Fruit fly (Drosophila melanogaster) whole organism, embryonic: ENCODE measurements around the gene UBL3.

Experiments
- Antp ChIP-seq: fragments of 200-800 bp; sonication (Bioruptor generic); optimal IDR thresholded peaks from 3 replicates; lab custom pipeline; 2016; ENCODE audit warnings: missing biosample characterization, missing genetic modification characterization
- Atf6 ChIP-seq: fragments of 200-800 bp; sonication (Bioruptor generic); IDR thresholded peaks from 2 replicates; pipeline ENCODE4 v1.3.6; 2022; ENCODE audit warnings: missing biosample characterization, missing genetic modification characterization
- Bgb ChIP-seq: fragments of 200-800 bp; sonication (Bioruptor generic); IDR thresholded peaks from 2 replicates; pipeline ENCODE4 v1.3.6; 2022; ENCODE audit warnings: missing biosample characterization, missing genetic modification characterization; ENCODE audit not compliant: partially characterized antibody
- Bteb2 ChIP-seq: fragments of 200-800 bp; sonication (Bioruptor generic); optimal IDR thresholded peaks from 2 replicates; lab custom pipeline; 2016; ENCODE audit warnings: missing biosample characterization, missing genetic modification characterization
- CG10654 ChIP-seq: fragments of 200-800 bp; sonication (Bioruptor generic); optimal IDR thresholded peaks from 2 replicates; lab custom pipeline; 2016; ENCODE audit warnings: missing biosample characterization, missing genetic modification characterization
- CG10979 ChIP-seq: fragments of 200-800 bp; sonication (Bioruptor generic); optimal IDR thresholded peaks from 2 replicates; lab custom pipeline; 2018; ENCODE audit warnings: missing biosample characterization, mild to moderate bottlenecking, missing genetic modification characterization, moderate library complexity
- CG11456 ChIP-seq: fragments of 200-800 bp; sonication (Bioruptor generic); IDR thresholded peaks from 3 replicates; pipeline ENCODE4 v1.3.6; 2022; ENCODE audit warnings: missing biosample characterization, missing genetic modification characterization
- CG12236 ChIP-seq: fragments of 200-800 bp; sonication (Bioruptor generic); optimal IDR thresholded peaks from 2 replicates; lab custom pipeline; 2016; ENCODE audit warnings: missing biosample characterization, missing genetic modification characterization
- CG12391 ChIP-seq: fragments of 200-800 bp; sonication (Bioruptor generic); optimal IDR thresholded peaks from 3 replicates; lab custom pipeline; 2018; ENCODE audit warnings: missing biosample characterization, mild to moderate bottlenecking, missing genetic modification characterization, moderate library complexity
- CG12659 ChIP-seq: fragments of 200-800 bp; sonication (Bioruptor generic); optimal IDR thresholded peaks from 3 replicates; lab custom pipeline; 2017; ENCODE audit warnings: mild to moderate bottlenecking, missing biosample characterization, missing genetic modification reagents, missing genetic modification characterization
- CG13123 ChIP-seq: fragments of 200-800 bp; sonication (Bioruptor generic); optimal IDR thresholded peaks from 2 replicates; lab custom pipeline; 2016; ENCODE audit warnings: missing biosample characterization, missing genetic modification characterization
- CG14050 ChIP-seq: fragments of 200-800 bp; sonication (Bioruptor generic); IDR thresholded peaks from 3 replicates; pipeline ENCODE4 v1.3.6; 2022; ENCODE audit warnings: missing biosample characterization, missing genetic modification characterization
- CG1603 ChIP-seq: fragments of 200-800 bp; sonication (Bioruptor generic); optimal IDR thresholded peaks from 2 replicates; lab custom pipeline; 2019; ENCODE audit warnings: missing biosample characterization, mild to moderate bottlenecking, missing genetic modification characterization, moderate library complexity
- CG16815 ChIP-seq: fragments of 200-800 bp; sonication (Bioruptor generic); optimal IDR thresholded peaks from 3 replicates; lab custom pipeline; 2017; ENCODE audit warnings: missing biosample characterization, mild to moderate bottlenecking, missing genetic modification characterization
- CG16863 ChIP-seq: fragments of 200-800 bp; sonication (Bioruptor generic); optimal IDR thresholded peaks from 3 replicates; lab custom pipeline; 2016; ENCODE audit warnings: missing biosample characterization, missing genetic modification characterization
- CG17385 ChIP-seq: fragments of 200-800 bp; sonication (Bioruptor generic); optimal IDR thresholded peaks from 3 replicates; lab custom pipeline; 2018; ENCODE audit warnings: missing biosample characterization, mild to moderate bottlenecking, missing genetic modification characterization
- CG17612 ChIP-seq: fragments of 200-800 bp; sonication (Bioruptor generic); IDR thresholded peaks from 2 replicates; pipeline ENCODE4 v1.3.6; 2022; ENCODE audit warnings: missing biosample characterization, missing genetic modification characterization
- CG17829 ChIP-seq: fragments of 200-800 bp; optimal IDR thresholded peaks from 2 replicates; lab custom pipeline; 2019; ENCODE audit warnings: missing biosample characterization, mild to moderate bottlenecking, missing genetic modification characterization, moderate library complexity
- CG2712 ChIP-seq: fragments of 200-800 bp; optimal IDR thresholded peaks from 3 replicates; lab custom pipeline; 2019; ENCODE audit warnings: missing biosample characterization, mild to moderate bottlenecking, missing genetic modification characterization, moderate library complexity
- CG30020 ChIP-seq: fragments of 200-800 bp; optimal IDR thresholded peaks from 2 replicates; lab custom pipeline; 2019; ENCODE audit warnings: missing biosample characterization, mild to moderate bottlenecking, missing genetic modification characterization, moderate library complexity
- CG4617 ChIP-seq: fragments of 200-800 bp; sonication (Bioruptor generic); optimal IDR thresholded peaks from 3 replicates; lab custom pipeline; 2016; ENCODE audit warnings: missing biosample characterization, missing genetic modification characterization, borderline replicate concordance
- CG7556 ChIP-seq: fragments of 200-800 bp; sonication (Bioruptor generic); optimal IDR thresholded peaks from 2 replicates; lab custom pipeline; 2017; ENCODE audit warnings: missing biosample characterization, mild to moderate bottlenecking, missing genetic modification characterization
- CoRest ChIP-seq: fragments of 200-800 bp; sonication (Bioruptor generic); optimal IDR thresholded peaks from 3 replicates; lab custom pipeline; 2018; ENCODE audit warnings: missing biosample characterization, mild to moderate bottlenecking, missing genetic modification characterization, moderate library complexity
- Doc3 ChIP-seq: fragments of 200-800 bp; sonication (Bioruptor generic); IDR thresholded peaks from 3 replicates; pipeline ENCODE4 v1.3.6; 2022; ENCODE audit warnings: missing biosample characterization, missing genetic modification characterization; ENCODE audit not compliant: partially characterized antibody
- Dp ChIP-seq: fragments of 200-800 bp; sonication (Bioruptor generic); optimal IDR thresholded peaks from 2 replicates; lab custom pipeline; 2018; ENCODE audit warnings: missing biosample characterization, mild to moderate bottlenecking, missing genetic modification characterization, moderate library complexity
- Dref ChIP-seq: fragments of 200-800 bp; sonication (Bioruptor generic); IDR thresholded peaks from 2 replicates; pipeline ENCODE4 v1.3.6; 2022; ENCODE audit warnings: missing biosample characterization, missing genetic modification characterization
- Ets97D ChIP-seq: fragments of 200-800 bp; sonication (Bioruptor generic); optimal IDR thresholded peaks from 3 replicates; lab custom pipeline; 2016; ENCODE audit warnings: missing biosample characterization, missing genetic modification characterization
- HLH4C ChIP-seq: fragments of 200-800 bp; sonication (Bioruptor generic); IDR thresholded peaks from 3 replicates; pipeline ENCODE4 v1.3.6; 2022; ENCODE audit warnings: missing biosample characterization, missing genetic modification characterization; ENCODE audit not compliant: partially characterized antibody
- Hmr ChIP-seq: fragments of 200-800 bp; sonication (Bioruptor generic); optimal IDR thresholded peaks from 3 replicates; lab custom pipeline; 2017; ENCODE audit warnings: mild to moderate bottlenecking, missing biosample characterization, missing genetic modification reagents, missing genetic modification characterization
- MBD-R2 ChIP-seq: fragments of 200-800 bp; sonication (Bioruptor generic); IDR thresholded peaks from 2 replicates; pipeline ENCODE4 v1.3.6; 2022; ENCODE audit warnings: missing biosample characterization, missing genetic modification characterization
- Myb ChIP-seq: fragments of 200-800 bp; sonication (Bioruptor generic); optimal IDR thresholded peaks from 2 replicates; lab custom pipeline; 2016; ENCODE audit warnings: missing biosample characterization, missing genetic modification characterization
- NC2β ChIP-seq: fragments of 200-800 bp; sonication (Bioruptor generic); optimal IDR thresholded peaks from 2 replicates; lab custom pipeline; 2016; ENCODE audit warnings: missing biosample characterization, missing genetic modification characterization
- NFAT ChIP-seq: fragments of 200-800 bp; sonication (Bioruptor generic); IDR thresholded peaks from 2 replicates; pipeline ENCODE4 v1.3.6; 2022; ENCODE audit warnings: missing biosample characterization, missing genetic modification characterization
- PHDP ChIP-seq: fragments of 200-800 bp; sonication (Bioruptor generic); optimal IDR thresholded peaks from 3 replicates; lab custom pipeline; 2018; ENCODE audit warnings: missing biosample characterization, mild to moderate bottlenecking, missing genetic modification characterization, moderate library complexity
- Pdp1 ChIP-seq, 2 experiments: fragments of 200-800 bp; sonication (Bioruptor generic); optimal IDR thresholded peaks; 3 replicates each; lab custom pipeline; 2016; ENCODE audit warnings: missing biosample characterization in 2 of 2, missing genetic modification characterization in 2 of 2, mild to moderate bottlenecking in 1 of 2, moderate library complexity in 1 of 2
- Scr ChIP-seq: fragments of 200-800 bp; sonication (Bioruptor generic); IDR thresholded peaks from 2 replicates; pipeline ENCODE4 v1.3.6; 2022; ENCODE audit warnings: missing biosample characterization, missing genetic modification characterization; ENCODE audit not compliant: partially characterized antibody
- Sry-β ChIP-seq: fragments of 200-800 bp; sonication (Bioruptor generic); optimal IDR thresholded peaks from 2 replicates; lab custom pipeline; 2018; ENCODE audit warnings: missing biosample characterization, mild to moderate bottlenecking, missing genetic modification characterization, moderate library complexity
- Sry-δ ChIP-seq: fragments of 200-800 bp; sonication (Bioruptor generic); optimal IDR thresholded peaks from 2 replicates; lab custom pipeline; 2016; ENCODE audit warnings: missing biosample characterization, missing genetic modification characterization
- al ChIP-seq: fragments of 200-800 bp; sonication (Bioruptor generic); IDR thresholded peaks from 2 replicates; pipeline ENCODE4 v1.3.6; 2022; ENCODE audit warnings: missing biosample characterization, missing genetic modification characterization
- danr ChIP-seq: fragments of 200-800 bp; sonication (Bioruptor generic); IDR thresholded peaks from 2 replicates; pipeline ENCODE4 v1.3.6; 2022; ENCODE audit warnings: missing biosample characterization, missing genetic modification characterization
- emc ChIP-seq: fragments of 200-800 bp; sonication (Bioruptor generic); optimal IDR thresholded peaks from 2 replicates; lab custom pipeline; 2016; ENCODE audit warnings: missing biosample characterization, missing genetic modification characterization
- ken ChIP-seq: fragments of 200-800 bp; sonication (Bioruptor generic); IDR thresholded peaks from 3 replicates; pipeline ENCODE4 v1.3.6; 2022; ENCODE audit warnings: missing biosample characterization, missing genetic modification characterization
- nmo ChIP-seq: fragments of 200-800 bp; sonication (Bioruptor generic); optimal IDR thresholded peaks from 2 replicates; lab custom pipeline; 2018; ENCODE audit warnings: missing biosample characterization, mild to moderate bottlenecking, missing genetic modification characterization, moderate library complexity
- otp ChIP-seq: fragments of 200-800 bp; sonication (Bioruptor generic); IDR thresholded peaks from 3 replicates; pipeline ENCODE4, ENCODE4 v1.3.6; 2022; ENCODE audit warnings: missing biosample characterization, missing genetic modification characterization
- phol ChIP-seq: fragments of 200-800 bp; sonication (Bioruptor generic); optimal IDR thresholded peaks from 3 replicates; lab custom pipeline; 2018; ENCODE audit warnings: missing biosample characterization, mild to moderate bottlenecking, missing genetic modification characterization, moderate library complexity
- pzg ChIP-seq: fragments of 200-800 bp; sonication (Bioruptor generic); optimal IDR thresholded peaks from 3 replicates; lab custom pipeline; 2018; ENCODE audit warnings: missing biosample characterization, mild to moderate bottlenecking, missing genetic modification characterization, moderate library complexity
- sens ChIP-seq: fragments of 200-800 bp; sonication (Bioruptor generic); peaks from one replicate; lab custom pipeline; 2016; ENCODE audit warnings: missing biosample characterization, missing genetic modification characterization
- shn ChIP-seq: fragments of 200-800 bp; sonication (Bioruptor generic); optimal IDR thresholded peaks from 3 replicates; lab custom pipeline; 2016; ENCODE audit warnings: missing biosample characterization, missing genetic modification characterization
- stwl ChIP-seq: fragments of 200-800 bp; sonication (Bioruptor generic); optimal IDR thresholded peaks from 3 replicates; lab custom pipeline; 2018; ENCODE audit warnings: missing biosample characterization, mild to moderate bottlenecking, missing genetic modification characterization, moderate library complexity
- tap ChIP-seq: fragments of 200-800 bp; optimal IDR thresholded peaks from 3 replicates; lab custom pipeline; 2019; ENCODE audit warnings: missing biosample characterization, mild to moderate bottlenecking, missing genetic modification characterization, moderate library complexity
- tna ChIP-seq: fragments of 200-800 bp; sonication (Bioruptor generic); IDR thresholded peaks from 2 replicates; pipeline ENCODE4 v1.3.6; 2022; ENCODE audit warnings: missing biosample characterization, missing genetic modification characterization; ENCODE audit not compliant: partially characterized antibody
- zen ChIP-seq: fragments of 200-800 bp; sonication (Bioruptor generic); optimal IDR thresholded peaks from 3 replicates; lab custom pipeline; 2018; ENCODE audit warnings: missing biosample characterization, mild to moderate bottlenecking, missing genetic modification characterization, moderate library complexity

UBL3 gene

dm6 chrX:15849021-15849420 lies 4.0 kb downstream of the UBL3 start, which contains the start of gene sun (continued):
- TF ChIP-seq Pdp1 (GFP tag; optimal IDR thresholded peaks at IDR 0.05; lab: Kevin White, UChicago): peak in 1 of 2 experiments; percentile 99
- no peak for TF ChIP-seq CG17612 (GFP tag; lab: Robert Waterston, UW)
- peak; percentile 65 for TF ChIP-seq CG12659 (GFP tag; lab: Kevin White, UChicago)
- peak; percentile 40 for TF ChIP-seq Myb (GFP tag; lab: Kevin White, UChicago)
- peak; percentile 16 for TF ChIP-seq CG2712 (tag; lab: Kevin White, UChicago)
- TF ChIP-seq Scr: peak; percentile 20; the same call in 1 of the 2 replicates
- peak; percentile 18 for TF ChIP-seq CG17829 (tag; lab: Kevin White, UChicago)
- peak; percentile 60 for TF ChIP-seq Dref (GFP tag; lab: Robert Waterston, UW)
- TF ChIP-seq Dp (GFP tag; lab: Kevin White, UChicago): peak; percentile 49
- TF ChIP-seq MBD-R2 (GFP tag; lab: Robert Waterston, UW): peak; percentile 37; the same call in 1 of the 2 replicates
- no peak for TF ChIP-seq CG16863 (GFP tag; lab: Kevin White, UChicago)
- TF ChIP-seq stwl (tag; lab: Kevin White, UChicago): peak; percentile 56
- TF ChIP-seq CG14050: no peak
- TF ChIP-seq HLH4C (GFP tag; lab: Robert Waterston, UW): 0 out of 3 replicates have a peak, but pooled peaks have one; percentile 32
- TF ChIP-seq CG30020: peak; percentile 82
- TF ChIP-seq tap (tag; lab: Kevin White, UChicago): no peak
- no peak for TF ChIP-seq tna (GFP tag; lab: Robert Waterston, UW)
- TF ChIP-seq shn (GFP tag; lab: Kevin White, UChicago): no peak
- TF ChIP-seq CG12391 (tag; lab: Kevin White, UChicago): no peak
- TF ChIP-seq Ets97D (GFP tag; lab: Kevin White, UChicago): peak; percentile 67
- TF ChIP-seq Bteb2 (GFP tag; lab: Kevin White, UChicago): no peak
- peak; percentile 66 for TF ChIP-seq sens (GFP tag; lab: Kevin White, UChicago)
- no peak for TF ChIP-seq CG17385 (GFP tag; lab: Kevin White, UChicago)
- peak; percentile 29 for TF ChIP-seq Sry-δ
- no peak for TF ChIP-seq NFAT
- peak; percentile 55 for TF ChIP-seq CG4617
- TF ChIP-seq nmo: peak; percentile 3
- 0 out of 3 replicates have a peak, but pooled peaks have one; percentile 37 for TF ChIP-seq Doc3
- TF ChIP-seq Hmr: no peak
- peak; percentile 79 for TF ChIP-seq pzg (GFP tag; lab: Kevin White, UChicago)
- TF ChIP-seq al (GFP tag; lab: Robert Waterston, UW): no peak
- no peak for TF ChIP-seq CG12236
- no peak for TF ChIP-seq zen (tag; lab: Kevin White, UChicago)
- TF ChIP-seq Bgb (GFP tag; lab: Robert Waterston, UW): peak; percentile 38; the same call in 1 of the 2 replicates
- peak; percentile 99 for TF ChIP-seq CG1603 (tag; lab: Kevin White, UChicago)
- TF ChIP-seq Atf6 (GFP tag; lab: Robert Waterston, UW): 0 out of 2 replicates have a peak, but pooled peaks have one; percentile 24

- TF ChIP-seq CG7556 (GFP tag; lab: Kevin White, UChicago) (no peak), emc (GFP tag; lab: Kevin White, UChicago) (no peak), phol (tag; lab: Kevin White, UChicago) (peak; percentile 60), CG11456 (GFP tag; lab: Robert Waterston, UW) (no peak), CG13123 (GFP tag; lab: Kevin White, UChicago) (no peak), CG10979 (tag; lab: Kevin White, UChicago) (peak; percentile 21), Antp (peak; percentile 93), PHDP (tag; lab: Kevin White, UChicago) (peak; percentile 10), NC2β (GFP tag; lab: Kevin White, UChicago) (peak; percentile 30), CG16815 (GFP tag; lab: Kevin White, UChicago) (no peak), Sry-β (GFP tag; lab: Kevin White, UChicago) (peak; percentile 28), CG10654 (GFP tag; lab: Kevin White, UChicago) (no peak), danr (GFP tag; lab: Robert Waterston, UW) (no peak), otp (no peak), CoRest (tag; lab: Kevin White, UChicago) (peak; percentile 54), ken (no peak)
Observed at dm6 chrX:15844139-15844538, 8.8 kb downstream of the UBL3 start, which contains the start of the genes ArgRS and CG8578. Gene ArgRS, minus strand, starts transcription at chrX:15844145. Gene CG8578, plus strand, starts transcription at chrX:15844476.
